Fruit fly (Drosophila melanogaster): ENCODE results near the gene ScsbetaA.

The ScsbetaA gene

dm6 chr3R:8948855-8949254 is 10.3 kb downstream of the ScsbetaA start (continued):
- TF ChIP-seq CG12104 (GFP tag; optimal IDR thresholded peaks at IDR 0.05) = no peak
- peak; percentile 22 for TF ChIP-seq gem (tag; optimal IDR thresholded peaks at IDR 0.05)
- no peak for TF ChIP-seq CG2120 (GFP tag; optimal IDR thresholded peaks at IDR 0.05)
- peak in 1 of 2 experiments; percentile 43 for TF ChIP-seq bsh (GFP tag; optimal IDR thresholded peaks at IDR 0.05)
- TF ChIP-seq jing (GFP tag; optimal IDR thresholded peaks at IDR 0.05) = no peak
- TF ChIP-seq eve (GFP tag; optimal IDR thresholded peaks at IDR 0.05) = no peak
- peak; percentile 6 for TF ChIP-seq phol (tag; optimal IDR thresholded peaks at IDR 0.05)
- TF ChIP-seq ranshi (GFP tag; IDR thresholded peaks at IDR 0.05) = no peak
- no peak for TF ChIP-seq gsb-n (tag; optimal IDR thresholded peaks at IDR 0.05)

- TF ChIP-seq cg (GFP tag; optimal IDR thresholded peaks at IDR 0.05) = peak; percentile 71
- peak; percentile 27 for TF ChIP-seq oc (tag; optimal IDR thresholded peaks at IDR 0.05)
- peak; percentile 66 for TF ChIP-seq sd (tag; optimal IDR thresholded peaks at IDR 0.05)
- TF ChIP-seq HLH4C (GFP tag; IDR thresholded peaks at IDR 0.05; ENCODE audit: partially characterized antibody) = no peak
- TF ChIP-seq sr (GFP tag; IDR thresholded peaks at IDR 0.05) = no peak
- peak; percentile 58; the same call in 1 of the 2 replicates for TF ChIP-seq vvl (GFP tag; IDR thresholded peaks at IDR 0.05)
- TF ChIP-seq kni (GFP tag; optimal IDR thresholded peaks at IDR 0.05) = peak; percentile 80
- TF ChIP-seq CG2199 (GFP tag; IDR thresholded peaks at IDR 0.05) = peak; percentile 62; the same call in 1 of the 3 replicates
- TF ChIP-seq Sry-δ (GFP tag; optimal IDR thresholded peaks at IDR 0.05) = no peak
- peak; percentile 20 for TF ChIP-seq Med (GFP tag)
- peak; percentile 86 for TF ChIP-seq pros (GFP tag; optimal IDR thresholded peaks at IDR 0.05)
- TF ChIP-seq CG17328 (GFP tag; IDR thresholded peaks at IDR 0.05) = no peak
Measured at dm6 chr3R:8949334-8950066, 11.0 kb downstream of the ScsbetaA start.

- TF ChIP-seq run (tag; optimal IDR thresholded peaks at IDR 0.05) = peak; percentile 32
- TF ChIP-seq dmrt99B (tag; optimal IDR thresholded peaks at IDR 0.05) = peak; percentile 85
- TF ChIP-seq ind (GFP tag; optimal IDR thresholded peaks at IDR 0.05) = peak; percentile 12
- no peak for TF ChIP-seq peb (GFP tag; IDR thresholded peaks at IDR 0.05)
- TF ChIP-seq CG30020 (tag; optimal IDR thresholded peaks at IDR 0.05) = peak; percentile 24
- TF ChIP-seq tna (GFP tag; IDR thresholded peaks at IDR 0.05; ENCODE audit: partially characterized antibody) = no peak
- peak in 1 of 2 experiments; percentile 60 for TF ChIP-seq Hr78 (GFP tag; optimal IDR thresholded peaks at IDR 0.05)
- peak; percentile 27 for TF ChIP-seq org-1 (GFP tag; optimal IDR thresholded peaks at IDR 0.05)
- TF ChIP-seq wdn (GFP tag; IDR thresholded peaks at IDR 0.05) = no peak
- no peak for TF ChIP-seq CkIIα-i1 (GFP tag; IDR thresholded peaks at IDR 0.05)
- TF ChIP-seq ranshi (GFP tag; IDR thresholded peaks at IDR 0.05) = no peak
- peak; percentile 37 for TF ChIP-seq sqz (GFP tag; optimal IDR thresholded peaks at IDR 0.05)
- no peak for TF ChIP-seq BEAF-32 (GFP tag; optimal IDR thresholded peaks at IDR 0.05)
- peak; percentile 1 for TF ChIP-seq odd (GFP tag; optimal IDR thresholded peaks at IDR 0.05)
- no peak for TF ChIP-seq sob (GFP tag; IDR thresholded peaks at IDR 0.05)
- peak in 1 of 2 experiments; percentile 75 for TF ChIP-seq Hr51 (GFP tag; optimal IDR thresholded peaks at IDR 0.05)
- TF ChIP-seq CG7271 (tag; optimal IDR thresholded peaks at IDR 0.05) = no peak
- TF ChIP-seq CG2202 (tag; optimal IDR thresholded peaks at IDR 0.05) = peak; percentile 56
- TF ChIP-seq CG11398 (GFP tag; optimal IDR thresholded peaks at IDR 0.05) = no peak
- TF ChIP-seq Mad (GFP tag; optimal IDR thresholded peaks at IDR 0.05) = no peak
- TF ChIP-seq CG9797 (GFP tag; optimal IDR thresholded peaks at IDR 0.05) = no peak
- no peak for TF ChIP-seq fu2 (GFP tag; optimal IDR thresholded peaks at IDR 0.05)
- peak; percentile 45 for TF ChIP-seq CG12659 (GFP tag; optimal IDR thresholded peaks at IDR 0.05)
- no peak for TF ChIP-seq CG11504 (tag; optimal IDR thresholded peaks at IDR 0.05)
- TF ChIP-seq bsh (GFP tag; optimal IDR thresholded peaks at IDR 0.05) = peak in 1 of 2 experiments; percentile 83
Measured at dm6 chr3R:8954515-8955358, 16.2 kb downstream of the ScsbetaA start.
